Fruit fly (Drosophila melanogaster): ENCODE measurements around the gene CG13786.

- TF ChIP-seq CG15073 (GFP tag; optimal IDR thresholded peaks at IDR 0.05) (no peak), CG6689 (GFP tag; IDR thresholded peaks at IDR 0.05) (no peak), Mad (GFP tag; optimal IDR thresholded peaks at IDR 0.05) (no peak), h (optimal IDR thresholded peaks at IDR 0.05) (no peak), CG1024 (GFP tag; IDR thresholded peaks at IDR 0.05) (no peak), CG9437 (GFP tag; optimal IDR thresholded peaks at IDR 0.05) (no peak)
Measured at dm6 chr2L:7289880-7290279, 37.1 kb upstream of the CG13786 start.
